Fruit fly (Drosophila melanogaster) whole organism, prepupa: Measurements from ENCODE around the gene CG7304.

Experiments used
- Blimp-1 ChIP-seq: fragments of 200-800 bp; sonication (Bioruptor generic); optimal IDR thresholded peaks from 3 replicates; lab custom pipeline; 2017; ENCODE audit warnings: missing biosample characterization, missing genetic modification characterization, mild to moderate bottlenecking, moderate library complexity, missing genetic modification reagents
- CG10631 ChIP-seq: fragments of 200-800 bp; sonication (Bioruptor generic); optimal IDR thresholded peaks from 2 replicates; lab custom pipeline; 2016; ENCODE audit warnings: missing biosample characterization, missing genetic modification characterization
- CG10669 ChIP-seq: fragments of 200-800 bp; sonication (Bioruptor generic); optimal IDR thresholded peaks from 3 replicates; lab custom pipeline; 2018; ENCODE audit warnings: missing biosample characterization, mild to moderate bottlenecking, missing genetic modification characterization, moderate library complexity
- CG11294 ChIP-seq: fragments of 200-800 bp; sonication (Bioruptor generic); IDR thresholded peaks from 2 replicates; pipeline ENCODE4 v1.3.6; 2022; ENCODE audit warnings: missing biosample characterization, missing genetic modification characterization
- CG11762 ChIP-seq: fragments of 200-800 bp; sonication (Bioruptor generic); optimal IDR thresholded peaks from 3 replicates; lab custom pipeline; 2016; ENCODE audit warnings: missing biosample characterization, missing genetic modification characterization; ENCODE audit not compliant: insufficient read depth
- CG15336 ChIP-seq: fragments of 200-800 bp; sonication (Bioruptor generic); IDR thresholded peaks from 2 replicates; pipeline ENCODE4 v1.3.6; 2022; ENCODE audit warnings: missing biosample characterization, missing genetic modification characterization
- CG1621 ChIP-seq: fragments of 200-800 bp; sonication (Bioruptor generic); optimal IDR thresholded peaks from 3 replicates; lab custom pipeline; 2018; ENCODE audit warnings: missing biosample characterization, mild to moderate bottlenecking, missing genetic modification characterization
- CG16779 ChIP-seq: fragments of 200-800 bp; sonication (Bioruptor generic); optimal IDR thresholded peaks from 3 replicates; lab custom pipeline; 2017; ENCODE audit warnings: missing biosample characterization, mild to moderate bottlenecking, missing genetic modification characterization
- CG3032 ChIP-seq: fragments of 200-800 bp; optimal IDR thresholded peaks from 2 replicates; lab custom pipeline; 2019; ENCODE audit warnings: missing biosample characterization, mild to moderate bottlenecking, missing genetic modification characterization, moderate library complexity
- CG31627 ChIP-seq: fragments of 200-800 bp; sonication (Bioruptor generic); optimal IDR thresholded peaks from 3 replicates; lab custom pipeline; 2016; ENCODE audit warnings: missing biosample characterization, missing genetic modification characterization
- CG32006 ChIP-seq: fragments of 200-800 bp; sonication (Bioruptor generic); optimal IDR thresholded peaks from 3 replicates; lab custom pipeline; 2017; ENCODE audit warnings: missing biosample characterization, mild to moderate bottlenecking, missing genetic modification characterization
- CG34406 ChIP-seq: fragments of 200-800 bp; sonication (Bioruptor generic); optimal IDR thresholded peaks from 3 replicates; lab custom pipeline; 2016; ENCODE audit warnings: missing biosample characterization, missing genetic modification characterization
- CG3919 ChIP-seq: fragments of 200-800 bp; sonication (Bioruptor generic); optimal IDR thresholded peaks from 3 replicates; lab custom pipeline; 2016; ENCODE audit warnings: missing biosample characterization, missing genetic modification characterization
- CG4318 ChIP-seq: fragments of 200-800 bp; sonication (Bioruptor generic); optimal IDR thresholded peaks from 3 replicates; lab custom pipeline; 2017; ENCODE audit warnings: missing biosample characterization, mild to moderate bottlenecking, missing genetic modification characterization
- CG6163 ChIP-seq: fragments of 200-800 bp; sonication (Bioruptor generic); IDR thresholded peaks from 3 replicates; pipeline ENCODE4 v1.3.6; 2022; ENCODE audit warnings: missing biosample characterization, missing genetic modification characterization
- CG6276 ChIP-seq: fragments of 200-800 bp; sonication (Bioruptor generic); optimal IDR thresholded peaks from 2 replicates; lab custom pipeline; 2017; ENCODE audit warnings: missing biosample characterization, mild to moderate bottlenecking, missing genetic modification characterization
- CG6792 ChIP-seq: fragments of 200-800 bp; sonication (Bioruptor generic); optimal IDR thresholded peaks from 3 replicates; lab custom pipeline; 2016; ENCODE audit warnings: missing biosample characterization, missing genetic modification characterization
- CG6808 ChIP-seq: fragments of 200-800 bp; sonication (Bioruptor generic); optimal IDR thresholded peaks from 3 replicates; lab custom pipeline; 2017; ENCODE audit warnings: missing biosample characterization, missing genetic modification characterization, mild to moderate bottlenecking, moderate library complexity, missing genetic modification reagents
- CG6854 ChIP-seq: fragments of 200-800 bp; sonication (Bioruptor generic); optimal IDR thresholded peaks from 2 replicates; lab custom pipeline; 2017; ENCODE audit warnings: missing biosample characterization, mild to moderate bottlenecking, missing genetic modification characterization
- CG7368 ChIP-seq: fragments of 200-800 bp; sonication (Bioruptor generic); optimal IDR thresholded peaks from 3 replicates; lab custom pipeline; 2016; ENCODE audit warnings: missing biosample characterization, missing genetic modification characterization
- CG8119 ChIP-seq: fragments of 200-800 bp; sonication (Bioruptor generic); IDR thresholded peaks from 3 replicates; pipeline ENCODE4 v1.3.6; 2022; ENCODE audit warnings: missing biosample characterization, missing genetic modification characterization
- CG8319 ChIP-seq: fragments of 200-800 bp; sonication (Bioruptor generic); optimal IDR thresholded peaks from 3 replicates; lab custom pipeline; 2016; ENCODE audit warnings: missing biosample characterization, missing genetic modification characterization
- CG8632 ChIP-seq: fragments of 200-800 bp; sonication (Bioruptor generic); optimal IDR thresholded peaks from 3 replicates; lab custom pipeline; 2016; ENCODE audit warnings: missing biosample characterization, missing genetic modification characterization
- CG9139 ChIP-seq: fragments of 200-800 bp; sonication (Bioruptor generic); optimal IDR thresholded peaks from 3 replicates; lab custom pipeline; 2017; ENCODE audit warnings: missing biosample characterization, mild to moderate bottlenecking, missing genetic modification characterization
- Eip75B ChIP-seq: fragments of 200-800 bp; sonication (Bioruptor generic); optimal IDR thresholded peaks from 3 replicates; lab custom pipeline; 2016; ENCODE audit warnings: missing biosample characterization, missing genetic modification characterization
- Eip93F ChIP-seq: fragments of 200-800 bp; sonication (Bioruptor generic); optimal IDR thresholded peaks from 2 replicates; lab custom pipeline; 2016; ENCODE audit warnings: missing biosample characterization, mild to moderate bottlenecking, missing genetic modification characterization
- Ets21C ChIP-seq: fragments of 200-800 bp; sonication (Bioruptor generic); optimal IDR thresholded peaks from 3 replicates; lab custom pipeline; 2016; ENCODE audit warnings: missing biosample characterization, missing genetic modification characterization
- Ets96B ChIP-seq: fragments of 200-800 bp; optimal IDR thresholded peaks from 2 replicates; lab custom pipeline; 2019; ENCODE audit warnings: missing biosample characterization, mild to moderate bottlenecking, missing genetic modification characterization, moderate library complexity
- Gug ChIP-seq: fragments of 200-800 bp; sonication (Bioruptor generic); IDR thresholded peaks from 2 replicates; pipeline ENCODE4 v1.3.6; 2022; ENCODE audit warnings: missing biosample characterization, missing genetic modification characterization
- Hr38 ChIP-seq: sonication (Bioruptor generic); optimal IDR thresholded peaks from 2 replicates; lab custom pipeline; 2016; ENCODE audit warnings: missing biosample characterization, missing genetic modification characterization
- Hr39 ChIP-seq: fragments of 200-800 bp; sonication (Bioruptor generic); optimal IDR thresholded peaks from 2 replicates; lab custom pipeline; 2016; ENCODE audit warnings: missing biosample characterization, missing genetic modification characterization
- Lpt ChIP-seq: fragments of 200-800 bp; sonication (Bioruptor generic); optimal IDR thresholded peaks from 3 replicates; lab custom pipeline; 2016; ENCODE audit warnings: missing biosample characterization, missing genetic modification characterization
- OdsH ChIP-seq: fragments of 200-800 bp; sonication (Bioruptor generic); optimal IDR thresholded peaks from 3 replicates; lab custom pipeline; 2016; ENCODE audit warnings: missing biosample characterization, missing genetic modification characterization
- Smox ChIP-seq: fragments of 200-800 bp; sonication (Bioruptor generic); optimal IDR thresholded peaks from 3 replicates; lab custom pipeline; 2016; ENCODE audit warnings: missing biosample characterization, missing genetic modification characterization
- Sox102F ChIP-seq: fragments of 200-800 bp; sonication (Bioruptor generic); optimal IDR thresholded peaks from 2 replicates; lab custom pipeline; 2016; ENCODE audit warnings: missing biosample characterization, mild to moderate bottlenecking, missing genetic modification characterization
- Sox14 ChIP-seq: fragments of 200-800 bp; sonication (Bioruptor generic); optimal IDR thresholded peaks from 3 replicates; lab custom pipeline; 2016; ENCODE audit warnings: missing biosample characterization, missing genetic modification characterization
- Sox15 ChIP-seq: fragments of 200-800 bp; sonication (Bioruptor generic); optimal IDR thresholded peaks from 3 replicates; lab custom pipeline; 2016; ENCODE audit warnings: missing biosample characterization, missing genetic modification characterization
- achi ChIP-seq: fragments of 200-800 bp; sonication (Bioruptor generic); optimal IDR thresholded peaks from 3 replicates; lab custom pipeline; 2016; ENCODE audit warnings: missing biosample characterization, missing genetic modification characterization
- cyc ChIP-seq: fragments of 200-800 bp; sonication (Bioruptor generic); optimal IDR thresholded peaks from 3 replicates; lab custom pipeline; 2016; ENCODE audit warnings: missing biosample characterization, missing genetic modification characterization
- dac ChIP-seq: fragments of 200-800 bp; sonication (Bioruptor generic); optimal IDR thresholded peaks from 2 replicates; lab custom pipeline; 2017; ENCODE audit warnings: missing biosample characterization, mild to moderate bottlenecking, missing genetic modification characterization
- dsx ChIP-seq: fragments of 200-800 bp; optimal IDR thresholded peaks from 3 replicates; lab custom pipeline; 2019; ENCODE audit warnings: missing biosample characterization, mild to moderate bottlenecking, missing genetic modification characterization, moderate library complexity; ENCODE audit not compliant: poor library complexity, severe bottlenecking
- esn ChIP-seq: fragments of 200-800 bp; sonication (Bioruptor generic); optimal IDR thresholded peaks from 2 replicates; lab custom pipeline; 2016; ENCODE audit warnings: missing biosample characterization, mild to moderate bottlenecking, missing genetic modification characterization, moderate library complexity
- fd59A ChIP-seq: fragments of 200-800 bp; sonication (Bioruptor generic); optimal IDR thresholded peaks from 2 replicates; lab custom pipeline; 2017; ENCODE audit warnings: missing biosample characterization, mild to moderate bottlenecking, missing genetic modification characterization, missing genetic modification reagents
- fd85E ChIP-seq: fragments of 200-800 bp; sonication (Bioruptor generic); optimal IDR thresholded peaks from 3 replicates; lab custom pipeline; 2016; ENCODE audit warnings: missing biosample characterization, missing genetic modification characterization
- fkh ChIP-seq: fragments of 200-800 bp; sonication (Bioruptor generic); optimal IDR thresholded peaks from 3 replicates; lab custom pipeline; 2017; ENCODE audit warnings: missing biosample characterization, mild to moderate bottlenecking, missing genetic modification characterization, moderate library complexity
- net ChIP-seq: fragments of 200-800 bp; sonication (Bioruptor generic); optimal IDR thresholded peaks from 3 replicates; lab custom pipeline; 2016; ENCODE audit warnings: missing biosample characterization, missing genetic modification characterization
- pdm3 ChIP-seq: fragments of 200-800 bp; sonication (Bioruptor generic); optimal IDR thresholded peaks from 3 replicates; lab custom pipeline; 2016; ENCODE audit warnings: missing biosample characterization, missing genetic modification characterization
- spab ChIP-seq: fragments of 200-800 bp; sonication (Bioruptor generic); optimal IDR thresholded peaks from 2 replicates; lab custom pipeline; 2017; ENCODE audit warnings: missing biosample characterization, mild to moderate bottlenecking, missing genetic modification characterization, missing genetic modification reagents
- ss ChIP-seq, 2 experiments: fragments of 200-800 bp; sonication (Bioruptor generic); optimal IDR thresholded peaks; 2 replicates in 1 of 2; 3 replicates in 1 of 2; lab custom pipeline; 2017 to 2018; ENCODE audit warnings: mild to moderate bottlenecking in 2 of 2, missing biosample characterization in 2 of 2, missing genetic modification characterization in 2 of 2, moderate library complexity in 1 of 2
- topi ChIP-seq: fragments of 200-800 bp; sonication (Bioruptor generic); optimal IDR thresholded peaks from 3 replicates; lab custom pipeline; 2016; ENCODE audit warnings: missing biosample characterization, missing genetic modification characterization
- vri ChIP-seq: fragments of 200-800 bp; sonication (Bioruptor generic); optimal IDR thresholded peaks from 3 replicates; lab custom pipeline; 2016; ENCODE audit warnings: missing biosample characterization, mild to moderate bottlenecking, missing genetic modification characterization

Gene CG7304

DNA sequence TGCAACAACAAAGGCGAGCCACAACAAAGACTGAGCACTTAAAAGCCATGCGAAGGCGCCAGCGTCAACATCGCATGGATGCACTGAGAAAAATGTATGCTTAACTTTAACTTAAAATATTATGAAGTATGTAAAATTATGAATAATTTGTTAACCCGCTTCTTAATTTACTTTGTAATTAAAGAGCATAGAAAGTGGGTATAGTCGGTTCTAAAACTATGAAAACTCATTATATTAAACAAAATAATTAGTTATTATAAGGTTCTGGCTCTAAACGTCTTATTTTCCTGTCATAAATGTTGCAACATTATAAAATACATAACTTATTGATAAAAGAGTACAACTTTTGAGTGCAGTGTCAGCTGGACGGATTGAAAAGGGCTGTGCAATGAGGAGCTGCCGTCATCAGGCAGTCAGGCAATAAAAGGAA, 37.9 kb upstream of the CG7304 start:
- TF ChIP-seq CG31627 (GFP tag; lab: Kevin White, UChicago) (peak; percentile 38), OdsH (GFP tag; lab: Kevin White, UChicago) (peak; percentile 34), cyc (GFP tag; lab: Kevin White, UChicago) (peak; percentile 53), CG10669 (GFP tag; lab: Kevin White, UChicago) (peak; percentile 66), dsx (GFP tag; lab: Kevin White, UChicago) (peak; percentile 17), Blimp-1 (GFP tag; lab: Kevin White, UChicago) (peak; percentile 49), CG8319 (peak; percentile 37), spab (peak; percentile 29), CG11294 (GFP tag; lab: Robert Waterston, UW) (no peak), Ets21C (GFP tag; lab: Kevin White, UChicago) (peak; percentile 3), CG6276 (GFP tag; lab: Kevin White, UChicago) (no peak), CG34406 (GFP tag; lab: Kevin White, UChicago) (peak; percentile 23), CG6163 (GFP tag; lab: Robert Waterston, UW) (peak; percentile 41; the same call in 1 of the 3 replicates), topi (GFP tag; lab: Kevin White, UChicago) (peak; percentile 64), fd85E (GFP tag; lab: Kevin White, UChicago) (no peak), vri (no peak), CG10631 (GFP tag; lab: Kevin White, UChicago) (peak; percentile 49), Gug (GFP tag; lab: Robert Waterston, UW) (0 out of 2 replicates have a peak, but pooled peaks have one; percentile 21), Hr38 (GFP tag; lab: Kevin White, UChicago) (no peak), CG4318 (GFP tag; lab: Kevin White, UChicago) (peak; percentile 14), ss (GFP tag; optimal IDR thresholded peaks at IDR 0.05; lab: Kevin White, UChicago) (peak in 1 of 2 experiments; percentile 51), esn (GFP tag; lab: Kevin White, UChicago) (peak; percentile 73), Sox14 (peak; percentile 64), Eip75B (GFP tag; lab: Kevin White, UChicago) (peak; percentile 52), CG6792 (peak; percentile 45), Sox15 (GFP tag; lab: Kevin White, UChicago) (no peak), Sox102F (peak; percentile 53), CG6808 (GFP tag; lab: Kevin White, UChicago) (peak; percentile 29), pdm3 (GFP tag; lab: Kevin White, UChicago) (peak; percentile 44), CG1621 (peak; percentile 3), Smox (GFP tag; lab: Kevin White, UChicago) (peak; percentile 49), CG7368 (peak; percentile 0), net (GFP tag; lab: Kevin White, UChicago) (peak; percentile 5), dac (GFP tag; lab: Kevin White, UChicago) (peak; percentile 29), Hr39 (peak; percentile 18), CG8119 (GFP tag; lab: Robert Waterston, UW) (peak; percentile 38; the same call in 1 of the 3 replicates), CG9139 (GFP tag; lab: Kevin White, UChicago) (no peak), CG15336 (GFP tag; lab: Robert Waterston, UW) (0 out of 2 replicates have a peak, but pooled peaks have one; percentile 27), Lpt (peak; percentile 32), fkh (no peak), CG32006 (peak; percentile 51), fd59A (GFP tag; lab: Kevin White, UChicago) (peak; percentile 33), CG3032 (peak; percentile 41), achi (GFP tag; lab: Kevin White, UChicago) (no peak), CG3919 (GFP tag; lab: Kevin White, UChicago) (peak; percentile 63), CG8632 (GFP tag; lab: Kevin White, UChicago) (peak; percentile 44), Ets96B (peak; percentile 50), CG16779 (no peak), Eip93F (GFP tag; lab: Kevin White, UChicago) (no peak), CG6854 (GFP tag; lab: Kevin White, UChicago) (no peak), CG11762 (GFP tag; lab: Kevin White, UChicago) (peak; percentile 43)
